Fruit fly (Drosophila melanogaster) whole organism, embryonic: ENCODE results near the gene Alms1a.
A peak's percentile ranks its signal among the peaks of the same experiment; 100 is the strongest.

ENCODE experiments used
- Asciz ChIP-seq: fragments of 200-800 bp; sonication (Bioruptor generic); optimal IDR thresholded peaks from 2 replicates; lab custom pipeline; 2017; ENCODE audit warnings: missing biosample characterization, mild to moderate bottlenecking, missing genetic modification characterization, missing genetic modification reagents
- B-H1 ChIP-seq: fragments of 200-800 bp; sonication (Bioruptor generic); IDR thresholded peaks from 3 replicates; pipeline ENCODE4 v1.3.6; 2022; ENCODE audit warnings: missing biosample characterization, missing genetic modification characterization
- Bgb ChIP-seq: fragments of 200-800 bp; sonication (Bioruptor generic); IDR thresholded peaks from 2 replicates; pipeline ENCODE4 v1.3.6; 2022; ENCODE audit warnings: missing biosample characterization, missing genetic modification characterization; ENCODE audit not compliant: partially characterized antibody
- CG1024 ChIP-seq: fragments of 200-800 bp; sonication (Bioruptor generic); IDR thresholded peaks from 2 replicates; pipeline ENCODE4 v1.3.6; 2022; ENCODE audit warnings: missing biosample characterization, missing genetic modification characterization
- CG10431 ChIP-seq: fragments of 200-800 bp; sonication (Bioruptor generic); optimal IDR thresholded peaks from 3 replicates; lab custom pipeline; 2018; ENCODE audit warnings: missing biosample characterization, mild to moderate bottlenecking, missing genetic modification characterization
- CG12219 ChIP-seq: fragments of 200-800 bp; sonication (Bioruptor generic); optimal IDR thresholded peaks from 3 replicates; lab custom pipeline; 2018; ENCODE audit warnings: missing biosample characterization, mild to moderate bottlenecking, missing genetic modification characterization
- CG13287 ChIP-seq: fragments of 200-800 bp; sonication (Bioruptor generic); IDR thresholded peaks from 2 replicates; pipeline ENCODE4 v1.3.6; 2022; ENCODE audit warnings: missing biosample characterization, missing genetic modification characterization; ENCODE audit not compliant: partially characterized antibody
- CG13624 ChIP-seq: fragments of 200-800 bp; sonication (Bioruptor generic); optimal IDR thresholded peaks from 2 replicates; lab custom pipeline; 2016; ENCODE audit warnings: missing biosample characterization, missing genetic modification characterization
- CG13894 ChIP-seq: fragments of 200-800 bp; sonication (Bioruptor generic); optimal IDR thresholded peaks from 3 replicates; lab custom pipeline; 2018; ENCODE audit warnings: missing biosample characterization, mild to moderate bottlenecking, missing genetic modification characterization, moderate library complexity
- CG1647 ChIP-seq: fragments of 200-800 bp; sonication (Bioruptor generic); optimal IDR thresholded peaks from 3 replicates; lab custom pipeline; 2016; ENCODE audit warnings: missing biosample characterization, missing genetic modification characterization
- CG17328 ChIP-seq: fragments of 200-800 bp; sonication (Bioruptor generic); IDR thresholded peaks from 2 replicates; pipeline ENCODE4 v1.3.6; 2022; ENCODE audit warnings: missing biosample characterization, missing genetic modification characterization
- CG2875 ChIP-seq: fragments of 200-800 bp; sonication (Bioruptor generic); optimal IDR thresholded peaks from 2 replicates; lab custom pipeline; 2017; ENCODE audit warnings: missing biosample characterization, mild to moderate bottlenecking, missing genetic modification characterization, missing genetic modification reagents
- CG4328 ChIP-seq: fragments of 200-800 bp; sonication (Bioruptor generic); optimal IDR thresholded peaks from 3 replicates; lab custom pipeline; 2017; ENCODE audit warnings: missing biosample characterization, missing genetic modification reagents, missing genetic modification characterization
- CG4424 ChIP-seq: fragments of 200-800 bp; sonication (Bioruptor generic); optimal IDR thresholded peaks from 3 replicates; lab custom pipeline; 2016; ENCODE audit warnings: missing biosample characterization, missing genetic modification characterization
- CG5180 ChIP-seq: fragments of 200-800 bp; sonication (Bioruptor generic); optimal IDR thresholded peaks from 3 replicates; lab custom pipeline; 2017; ENCODE audit warnings: missing biosample characterization, missing genetic modification characterization, mild to moderate bottlenecking, moderate library complexity, missing genetic modification reagents
- CG6654 ChIP-seq: fragments of 200-800 bp; sonication (Bioruptor generic); optimal IDR thresholded peaks from 2 replicates; lab custom pipeline; 2017; ENCODE audit warnings: missing biosample characterization, mild to moderate bottlenecking, missing genetic modification characterization
- CG6765 ChIP-seq: fragments of 200-800 bp; sonication (Bioruptor generic); optimal IDR thresholded peaks from 3 replicates; lab custom pipeline; 2017; ENCODE audit warnings: missing biosample characterization, mild to moderate bottlenecking, missing genetic modification characterization
- Dad ChIP-seq: fragments of 200-800 bp; sonication (Bioruptor generic); optimal IDR thresholded peaks from 3 replicates; lab custom pipeline; 2016; ENCODE audit warnings: missing biosample characterization, missing genetic modification characterization
- Dfd ChIP-seq, 2 experiments: fragments of >200 bp; optimal IDR thresholded peaks; 2 replicates each; lab custom pipeline; 2017; ENCODE audit warnings: missing biosample characterization in 2 of 2, missing genetic modification characterization in 2 of 2
- Drgx ChIP-seq: fragments of 200-800 bp; sonication (Bioruptor generic); IDR thresholded peaks from 2 replicates; pipeline ENCODE4 v1.3.6; 2022; ENCODE audit warnings: missing biosample characterization, missing genetic modification characterization
- H2.0 ChIP-seq: fragments of 200-800 bp; sonication (Bioruptor generic); IDR thresholded peaks from 2 replicates; pipeline ENCODE4 v1.3.6; 2022; ENCODE audit warnings: missing biosample characterization, missing genetic modification characterization
- Hr78 ChIP-seq, 2 experiments: fragments of 200-800 bp in 1 of 2; fragments of >200 bp in 1 of 2; sonication (Bioruptor generic) in 1 of 2; optimal IDR thresholded peaks; 2 replicates each; lab custom pipeline; 2017 to 2019; ENCODE audit warnings: missing biosample characterization in 2 of 2, missing genetic modification characterization in 2 of 2, mild to moderate bottlenecking in 1 of 2, moderate library complexity in 1 of 2
- Lpt ChIP-seq: fragments of >200 bp; optimal IDR thresholded peaks from 2 replicates; lab custom pipeline; 2018; ENCODE audit warnings: missing biosample characterization, missing genetic modification characterization
- Meics ChIP-seq: fragments of 200-800 bp; sonication (Bioruptor generic); optimal IDR thresholded peaks from 2 replicates; lab custom pipeline; 2017; ENCODE audit warnings: missing biosample characterization, mild to moderate bottlenecking, missing genetic modification characterization
- Oaz ChIP-seq: fragments of 200-800 bp; sonication (Bioruptor generic); IDR thresholded peaks from 2 replicates; pipeline ENCODE4 v1.3.6; 2022; ENCODE audit warnings: missing biosample characterization, missing genetic modification characterization
- PHDP ChIP-seq: fragments of 200-800 bp; sonication (Bioruptor generic); optimal IDR thresholded peaks from 3 replicates; lab custom pipeline; 2018; ENCODE audit warnings: missing biosample characterization, mild to moderate bottlenecking, missing genetic modification characterization, moderate library complexity
- Sry-β ChIP-seq: fragments of 200-800 bp; sonication (Bioruptor generic); optimal IDR thresholded peaks from 2 replicates; lab custom pipeline; 2018; ENCODE audit warnings: missing biosample characterization, mild to moderate bottlenecking, missing genetic modification characterization, moderate library complexity
- Stat92E ChIP-seq, 3 experiments: fragments of >200 bp in 2 of 3; fragments of 200-800 bp in 1 of 3; sonication (Bioruptor generic) in 1 of 3; optimal IDR thresholded peaks; 2 replicates each; lab custom pipeline; 2017 to 2019; ENCODE audit warnings: missing biosample characterization in 3 of 3, missing genetic modification characterization in 3 of 3, mild to moderate bottlenecking in 1 of 3, moderate library complexity in 1 of 3
- bigmax ChIP-seq: fragments of 200-800 bp; sonication (Bioruptor generic); optimal IDR thresholded peaks from 2 replicates; lab custom pipeline; 2018; ENCODE audit warnings: missing biosample characterization, mild to moderate bottlenecking, missing genetic modification characterization
- bsh ChIP-seq, 2 experiments: fragments of 200-800 bp; sonication (Bioruptor generic); optimal IDR thresholded peaks; 2 replicates each; lab custom pipeline; 2017 to 2018; ENCODE audit warnings: mild to moderate bottlenecking in 2 of 2, missing biosample characterization in 2 of 2, missing genetic modification characterization in 2 of 2, moderate library complexity in 1 of 2
- caup ChIP-seq: fragments of 200-800 bp; sonication (Bioruptor generic); optimal IDR thresholded peaks from 3 replicates; lab custom pipeline; 2017; ENCODE audit warnings: missing biosample characterization, mild to moderate bottlenecking, missing genetic modification characterization, moderate library complexity; ENCODE audit not compliant: severe bottlenecking
- crc ChIP-seq: fragments of 200-800 bp; sonication (Bioruptor generic); optimal IDR thresholded peaks from 2 replicates; lab custom pipeline; 2016; ENCODE audit warnings: missing biosample characterization, missing genetic modification characterization
- crp ChIP-seq, 2 experiments: fragments of 200-800 bp; sonication (Bioruptor generic); optimal IDR thresholded peaks; 2 replicates in 1 of 2; 3 replicates in 1 of 2; lab custom pipeline; 2017; ENCODE audit warnings: missing biosample characterization in 2 of 2, missing genetic modification characterization in 2 of 2, mild to moderate bottlenecking in 1 of 2, moderate library complexity in 1 of 2
- cwo ChIP-seq: fragments of 200-800 bp; sonication (Bioruptor generic); optimal IDR thresholded peaks from 3 replicates; lab custom pipeline; 2017; ENCODE audit warnings: missing biosample characterization, missing genetic modification characterization, mild to moderate bottlenecking, moderate library complexity, missing genetic modification reagents
- emc ChIP-seq: fragments of 200-800 bp; sonication (Bioruptor generic); optimal IDR thresholded peaks from 2 replicates; lab custom pipeline; 2016; ENCODE audit warnings: missing biosample characterization, missing genetic modification characterization
- eve ChIP-seq, 2 experiments: fragments of >200 bp; optimal IDR thresholded peaks; 2 replicates each; lab custom pipeline; 2017; ENCODE audit warnings: missing biosample characterization in 2 of 2, missing genetic modification characterization in 2 of 2
- fd3F ChIP-seq: fragments of 200-800 bp; sonication (Bioruptor generic); optimal IDR thresholded peaks from 2 replicates; lab custom pipeline; 2018; ENCODE audit warnings: missing biosample characterization, mild to moderate bottlenecking, missing genetic modification characterization, moderate library complexity
- gro ChIP-seq: fragments of 200-800 bp; sonication (Bioruptor generic); optimal IDR thresholded peaks from 2 replicates; lab custom pipeline; 2016; ENCODE audit warnings: missing biosample characterization, missing genetic modification characterization
- gsb-n ChIP-seq: fragments of 200-800 bp; sonication (Bioruptor generic); optimal IDR thresholded peaks from 3 replicates; lab custom pipeline; 2018; ENCODE audit warnings: missing biosample characterization, mild to moderate bottlenecking, missing genetic modification characterization
- mirr ChIP-seq: fragments of 200-800 bp; sonication (Bioruptor generic); optimal IDR thresholded peaks from 3 replicates; lab custom pipeline; 2018; ENCODE audit warnings: missing biosample characterization, mild to moderate bottlenecking, missing genetic modification characterization
- nerfin-1 ChIP-seq: fragments of 200-800 bp; sonication (Bioruptor generic); optimal IDR thresholded peaks from 3 replicates; lab custom pipeline; 2019; ENCODE audit warnings: missing biosample characterization, mild to moderate bottlenecking, missing genetic modification characterization, moderate library complexity
- nom ChIP-seq: fragments of 200-800 bp; sonication (Bioruptor generic); optimal IDR thresholded peaks from 2 replicates; lab custom pipeline; 2017; ENCODE audit warnings: missing biosample characterization, missing genetic modification characterization, mild to moderate bottlenecking, moderate library complexity, missing genetic modification reagents
- p53 ChIP-seq: fragments of 200-800 bp; sonication (Bioruptor generic); optimal IDR thresholded peaks from 2 replicates; lab custom pipeline; 2016; ENCODE audit warnings: missing biosample characterization, missing genetic modification characterization
- sc ChIP-seq, 3 experiments: fragments of >200 bp in 2 of 3; fragments of 200-800 bp in 1 of 3; sonication (Bioruptor generic) in 1 of 3; optimal IDR thresholded peaks; 2 replicates in 2 of 3; 3 replicates in 1 of 3; lab custom pipeline; 2017; ENCODE audit warnings: mild to moderate bottlenecking in 1 of 3, missing biosample characterization in 1 of 3, missing genetic modification characterization in 1 of 3, missing genetic modification reagents in 1 of 3
- stc ChIP-seq: fragments of 200-800 bp; sonication (Bioruptor generic); IDR thresholded peaks from 2 replicates; pipeline ENCODE4 v1.3.6; 2022; ENCODE audit warnings: missing biosample characterization, missing genetic modification characterization
- tio ChIP-seq: fragments of 200-800 bp; sonication (Bioruptor generic); optimal IDR thresholded peaks from 2 replicates; lab custom pipeline; 2017; ENCODE audit warnings: missing biosample characterization, missing genetic modification characterization, inconsistent platforms
- vvl ChIP-seq: fragments of 200-800 bp; sonication (Bioruptor generic); IDR thresholded peaks from 2 replicates; pipeline ENCODE4 v1.3.6; 2022; ENCODE audit warnings: missing biosample characterization, missing genetic modification characterization

Alms1a gene

DNA sequence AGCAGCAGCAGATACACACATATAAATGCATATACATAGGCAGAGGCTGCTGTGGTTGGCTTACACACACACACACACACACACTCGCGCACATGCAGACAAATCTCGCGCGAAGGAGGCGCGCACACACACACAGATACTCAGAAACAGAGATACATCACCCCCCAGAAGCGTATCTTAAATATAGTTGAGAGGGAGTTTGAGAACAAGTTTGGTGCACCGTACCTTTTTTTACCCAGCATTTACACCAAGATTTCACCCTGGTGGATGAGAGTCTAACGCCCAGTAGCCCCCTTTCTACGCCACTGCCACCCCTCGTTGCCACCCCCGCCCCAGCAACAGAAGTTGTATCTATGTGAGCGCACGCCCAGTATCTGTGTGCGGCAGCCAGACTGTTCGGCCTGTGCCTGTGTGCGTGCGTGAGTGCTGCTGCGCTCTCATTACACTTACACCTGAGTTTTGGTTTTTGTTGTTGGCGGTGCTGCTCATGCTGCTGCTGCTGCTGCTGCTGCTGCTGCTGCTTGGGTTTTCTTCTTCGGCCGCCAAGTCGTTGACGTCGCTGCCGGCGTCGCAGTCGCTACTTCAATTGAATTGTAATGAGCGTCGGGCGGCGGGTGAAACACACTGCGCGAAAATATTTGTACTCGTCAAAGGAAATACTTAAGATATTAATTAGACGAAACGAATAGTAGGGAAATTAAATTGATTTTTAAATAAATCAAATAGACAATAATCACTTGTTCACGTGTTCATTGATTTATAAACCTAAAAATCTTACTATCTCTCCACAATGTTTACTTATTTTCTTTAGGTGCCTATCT, 45.6 kb downstream of the Alms1a start (continued):
- TF ChIP-seq CG1647 (GFP tag; lab: Kevin White, UChicago) (no peak), Oaz (GFP tag; lab: Robert Waterston, UW) (peak; percentile 69), emc (GFP tag; lab: Kevin White, UChicago) (no peak), eve (GFP tag; optimal IDR thresholded peaks at IDR 0.05; lab: Kevin White, UChicago) (no peak), Bgb (GFP tag; lab: Robert Waterston, UW) (no peak), Drgx (GFP tag; lab: Robert Waterston, UW) (peak; percentile 93), nom (peak; percentile 67), CG13287 (GFP tag; lab: Robert Waterston, UW) (peak; percentile 14; the same call in 1 of the 2 replicates), stc (GFP tag; lab: Robert Waterston, UW) (peak; percentile 73), CG5180 (GFP tag; lab: Kevin White, UChicago) (peak; percentile 55), CG4328 (GFP tag; lab: Kevin White, UChicago) (no peak), tio (GFP tag; lab: Kevin White, UChicago) (peak; percentile 52), fd3F (peak; percentile 49), CG12219 (GFP tag; lab: Kevin White, UChicago) (peak; percentile 83), Stat92E (GFP tag; optimal IDR thresholded peaks at IDR 0.05; lab: Kevin White, UChicago) (no peak), Sry-β (no peak), CG2875 (peak; percentile 75), bsh (GFP tag; optimal IDR thresholded peaks at IDR 0.05; lab: Kevin White, UChicago) (peak; percentile 77 to 88), sc (optimal IDR thresholded peaks at IDR 0.05; lab: Kevin White, UChicago) (no peak), sc (GFP tag; optimal IDR thresholded peaks at IDR 0.05; lab: Kevin White, UChicago) (peak; percentile 76), gro (no peak), mirr (peak; percentile 28), crc (GFP tag; lab: Kevin White, UChicago) (peak; percentile 20), B-H1 (peak; percentile 81), CG6654 (GFP tag; lab: Kevin White, UChicago) (peak; percentile 68), CG4424 (peak; percentile 80), gsb-n (tag; lab: Kevin White, UChicago) (peak; percentile 62), H2.0 (GFP tag; lab: Robert Waterston, UW) (peak; percentile 95), Meics (GFP tag; lab: Kevin White, UChicago) (peak; percentile 76), PHDP (tag; lab: Kevin White, UChicago) (peak; percentile 70), CG13894 (tag; lab: Kevin White, UChicago) (peak; percentile 31), Hr78 (GFP tag; optimal IDR thresholded peaks at IDR 0.05; lab: Kevin White, UChicago) (no peak), caup (GFP tag; lab: Kevin White, UChicago) (peak; percentile 78), Dad (peak; percentile 4), CG10431 (GFP tag; lab: Kevin White, UChicago) (no peak), p53 (GFP tag; lab: Kevin White, UChicago) (no peak), CG6765 (GFP tag; lab: Kevin White, UChicago) (no peak), Dfd (GFP tag; optimal IDR thresholded peaks at IDR 0.05; lab: Kevin White, UChicago) (no peak), Lpt (GFP tag; lab: Kevin White, UChicago) (no peak), CG17328 (peak; percentile 97), cwo (GFP tag; lab: Kevin White, UChicago) (peak; percentile 68), bigmax (GFP tag; lab: Kevin White, UChicago) (no peak), vvl (GFP tag; lab: Robert Waterston, UW) (peak; percentile 96), CG1024 (GFP tag; lab: Robert Waterston, UW) (peak; percentile 88), Asciz (peak; percentile 48), nerfin-1 (peak; percentile 51), CG13624 (GFP tag; lab: Kevin White, UChicago) (no peak), crp (GFP tag; optimal IDR thresholded peaks at IDR 0.05; lab: Kevin White, UChicago) (peak in 1 of 2 experiments; percentile 49)
